Fruit fly (Drosophila melanogaster): ENCODE results near the gene Pfas.
A peak's percentile ranks its signal among the peaks of the same experiment; 100 is the strongest.

Pfas gene

DNA sequence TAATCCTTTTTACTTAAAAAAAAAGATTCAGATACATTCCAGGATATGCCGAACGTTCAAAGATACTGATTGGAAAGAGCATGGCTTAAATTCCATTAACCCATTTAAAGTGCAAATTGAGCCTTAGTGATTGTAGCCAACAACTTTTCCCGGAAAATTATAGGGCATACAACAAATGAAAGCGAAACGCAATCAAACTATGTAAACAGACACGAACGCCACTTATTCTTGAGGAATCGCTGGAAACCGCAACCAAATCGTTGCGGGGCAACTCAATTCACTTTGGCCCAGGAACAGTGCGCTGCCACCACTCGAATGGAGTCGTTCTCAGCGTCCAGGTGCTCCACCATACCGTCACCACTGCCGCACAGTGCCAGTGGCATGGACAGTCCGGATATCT is 25.3 kb downstream of the Pfas start, which contains the start of gene CG13996:
TSS of gene CG13996 (plus strand) at position 301 of the 400 bp plus-strand sequence.
- TF ChIP-seq CG8478 (optimal IDR thresholded peaks at IDR 0.05) = no peak
- no peak for TF ChIP-seq CTCF (optimal IDR thresholded peaks at IDR 0.05)

DNA sequence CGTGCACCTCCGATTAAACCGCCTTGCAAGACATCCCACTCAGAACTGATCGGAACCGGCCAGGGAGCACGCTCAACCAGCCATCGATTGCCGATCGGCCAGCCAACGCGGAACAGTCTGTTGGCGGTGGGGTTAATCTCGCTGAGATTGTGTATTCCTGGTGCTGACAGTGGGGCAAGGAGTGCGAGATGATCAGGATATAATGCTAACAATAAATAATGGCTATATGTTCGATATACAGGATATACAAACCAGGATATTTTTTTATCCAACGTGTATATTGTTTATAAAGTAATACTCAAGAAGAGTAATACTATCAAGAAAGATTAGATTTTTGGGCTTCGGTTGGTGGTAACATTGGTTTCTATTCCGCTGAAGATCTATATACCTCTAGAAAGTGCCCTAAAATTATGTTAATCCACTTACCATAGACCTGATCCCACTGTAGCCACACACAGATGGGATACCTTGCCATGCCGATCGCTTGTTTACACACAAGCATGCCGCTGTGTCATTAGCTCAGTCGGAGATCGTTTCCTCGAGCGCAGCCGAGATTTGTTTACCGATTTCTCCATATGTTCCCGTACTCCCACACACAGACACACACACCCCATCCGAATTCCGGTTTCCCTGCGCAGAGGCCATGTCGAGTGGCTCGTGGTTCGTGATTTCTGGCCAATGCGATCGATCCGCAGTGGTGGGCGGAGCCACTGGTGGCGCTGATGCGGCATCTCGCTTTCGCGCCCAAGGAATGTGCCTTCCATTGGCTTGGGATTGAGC is 26.3 kb downstream of the Pfas start, which contains the start of gene H2.0:
TSS of gene H2.0 (minus strand) at position 51 of the 780 bp plus-strand sequence.
- TF ChIP-seq CG8478 (optimal IDR thresholded peaks at IDR 0.05) (no peak), CTCF (optimal IDR thresholded peaks at IDR 0.05) (no peak)

DNA sequence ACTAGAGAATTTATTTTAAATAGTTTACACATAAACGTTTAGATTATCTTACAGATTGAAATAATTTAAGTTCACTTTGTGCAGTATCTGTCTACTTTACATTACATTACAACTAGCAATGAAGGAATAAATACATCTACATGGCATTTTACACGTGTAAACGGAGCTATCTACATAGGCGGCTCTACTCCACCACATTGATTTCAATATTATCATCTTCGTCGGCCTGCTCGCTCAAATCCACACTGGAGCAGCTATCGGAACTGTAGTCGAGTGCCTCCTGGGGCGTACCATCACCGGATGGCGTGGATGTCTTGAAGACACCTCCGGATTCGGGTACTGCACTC is 32.8 kb downstream of the Pfas start:
- TF ChIP-seq CG8478 (optimal IDR thresholded peaks at IDR 0.05) = no peak
- TF ChIP-seq CTCF (optimal IDR thresholded peaks at IDR 0.05) = peak; percentile 24 to 34

DNA sequence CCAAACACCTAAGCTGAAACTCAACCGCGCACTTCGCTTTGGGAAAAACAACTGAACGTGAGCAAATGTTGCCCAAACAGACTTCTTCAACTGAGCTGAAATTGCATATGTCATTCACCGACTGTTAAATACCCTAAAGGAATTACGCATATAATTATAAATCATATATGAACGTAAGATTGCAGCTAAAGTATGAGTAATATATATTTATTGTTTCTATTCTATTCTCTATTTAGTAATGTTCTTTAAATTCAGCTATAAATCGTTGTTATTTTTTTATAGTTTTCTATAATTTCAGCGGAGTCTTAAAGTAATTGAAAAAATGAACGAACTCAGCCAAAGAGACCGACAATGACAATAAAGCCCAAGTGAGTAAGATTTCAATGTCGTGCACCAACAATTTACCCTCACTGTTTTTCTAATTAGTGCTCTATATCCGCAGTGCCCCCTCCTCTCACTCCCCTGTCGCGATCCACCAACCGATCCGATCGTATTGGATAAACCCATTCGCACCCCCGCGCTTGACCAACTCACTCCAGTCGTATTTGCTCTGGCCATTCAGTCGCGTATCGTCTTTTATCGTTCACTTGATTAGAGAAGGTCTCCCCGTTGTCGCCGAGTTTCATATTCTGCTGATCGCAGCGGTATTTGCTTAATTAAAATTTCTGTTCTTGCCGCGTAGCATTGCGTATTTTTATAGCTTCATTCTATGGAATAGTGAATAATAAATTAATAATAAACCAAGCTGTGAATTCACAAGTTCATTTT is 33.4 kb downstream of the Pfas start, which contains the start of gene CG9098:
TSS of gene CG9098 (minus strand) at position 36 of the 768 bp plus-strand sequence.
- TF ChIP-seq CTCF (optimal IDR thresholded peaks at IDR 0.05) = no peak
- no peak for TF ChIP-seq CG8478 (optimal IDR thresholded peaks at IDR 0.05)

DNA sequence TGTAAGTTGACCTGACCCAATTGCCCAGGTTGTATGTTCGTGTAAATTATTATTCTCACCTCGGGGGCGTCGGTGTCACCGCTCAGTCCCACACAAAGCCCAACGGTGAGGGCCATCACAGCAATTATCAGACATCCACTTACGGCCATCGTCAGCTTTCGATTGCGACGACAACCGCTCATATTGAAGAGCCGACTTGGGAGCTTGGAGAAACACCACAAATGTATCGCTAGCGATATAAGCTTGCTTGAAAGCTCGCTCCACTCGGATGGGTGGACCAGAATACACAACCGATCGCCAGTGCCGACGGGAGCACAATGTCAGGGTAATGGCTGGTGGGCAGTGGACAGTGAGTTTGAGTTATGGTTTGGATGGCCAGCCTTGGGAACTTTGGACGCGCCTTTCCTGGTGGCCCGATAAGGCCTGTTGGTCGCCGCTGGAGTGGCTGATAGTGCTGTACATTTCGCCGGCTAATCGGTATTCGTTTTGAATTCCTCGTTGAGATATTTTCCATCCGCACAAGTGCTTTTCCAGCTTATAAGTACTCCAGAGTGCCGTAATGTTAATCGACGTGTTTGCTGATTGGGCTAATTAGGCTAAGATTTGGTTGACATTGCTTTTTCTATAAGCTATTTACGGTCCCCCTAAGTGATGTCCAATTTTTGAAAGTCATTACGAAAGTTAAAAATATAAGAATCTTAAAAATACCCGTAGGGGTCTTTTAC is 39.2 kb downstream of the Pfas start, which contains the start of gene Gal:
TSS of gene Gal (minus strand) at position 320 of the 725 bp plus-strand sequence.
- no peak for TF ChIP-seq CTCF (optimal IDR thresholded peaks at IDR 0.05)
- TF ChIP-seq CG8478 (optimal IDR thresholded peaks at IDR 0.05) = no peak

DNA sequence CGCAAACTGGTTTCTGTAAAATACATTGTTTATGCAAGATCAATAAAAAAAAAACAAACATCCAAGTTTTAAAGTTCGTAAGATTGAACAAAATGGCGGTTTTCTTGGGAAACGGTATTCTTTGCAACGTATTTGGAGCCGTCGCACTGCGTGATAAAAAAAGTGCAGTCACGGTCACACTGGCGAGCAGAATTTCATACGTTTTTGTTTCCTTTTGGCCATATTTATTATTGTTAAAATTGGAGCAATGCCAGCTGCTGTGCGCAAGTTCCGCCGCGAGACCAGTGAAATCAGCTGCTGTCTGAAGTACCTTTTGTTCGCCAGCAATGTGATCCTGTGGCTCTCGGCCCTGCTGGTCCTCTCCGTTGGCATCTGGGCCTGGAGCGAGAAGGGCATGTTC is 45.8 kb downstream of the Pfas start, which contains the start of gene Tsp26A:
TSS of gene Tsp26A (plus strand) at position 164 of the 400 bp plus-strand sequence.
- TF ChIP-seq CG8478 (optimal IDR thresholded peaks at IDR 0.05) (no peak), CTCF (optimal IDR thresholded peaks at IDR 0.05) (no peak)

DNA sequence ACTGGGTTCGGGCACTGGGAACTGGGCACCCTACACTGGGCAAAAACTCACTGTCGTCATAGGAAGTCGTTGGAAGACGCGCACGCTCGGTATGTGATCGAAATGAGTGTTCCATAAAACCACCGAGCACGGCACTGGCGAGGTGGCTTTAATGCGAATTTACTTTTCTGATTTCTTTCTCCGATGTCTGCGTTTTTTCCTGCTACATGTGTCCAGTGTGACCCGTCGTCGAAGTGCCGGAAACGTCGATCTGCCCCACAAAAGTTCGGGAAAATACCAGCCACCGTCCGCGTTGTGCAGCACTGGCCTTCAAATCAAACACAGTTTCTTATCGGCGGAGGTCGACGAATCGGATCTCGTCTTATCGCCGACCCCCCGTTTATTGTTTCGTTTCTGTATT is 46.6 kb downstream of the Pfas start, which contains the start of gene Kdm5:
TSS of gene Kdm5 (minus strand) at position 255 of the 400 bp plus-strand sequence.
- TF ChIP-seq CG8478 (optimal IDR thresholded peaks at IDR 0.05) = no peak
- peak in 1 of 2 experiments; percentile 7 for TF ChIP-seq CTCF (optimal IDR thresholded peaks at IDR 0.05)

DNA sequence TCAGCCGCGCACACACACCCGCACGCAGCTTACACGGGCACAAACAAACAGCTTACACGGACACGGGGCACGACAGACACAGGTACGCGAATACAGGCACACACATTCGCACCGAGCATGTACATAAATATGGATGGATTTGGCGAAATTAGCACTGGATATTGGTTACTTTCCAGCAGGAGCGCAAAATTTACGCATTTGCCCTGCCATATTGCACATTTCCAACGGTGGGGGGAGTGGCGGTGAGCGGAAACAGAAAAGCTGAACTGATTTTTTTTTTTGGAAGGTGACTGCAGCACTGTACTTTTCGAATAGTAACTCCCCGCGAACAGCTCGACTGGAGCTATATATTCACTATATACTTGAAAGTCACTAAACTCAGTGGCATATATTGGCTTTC is 47.5 kb downstream of the Pfas start:
- no peak for TF ChIP-seq CTCF (optimal IDR thresholded peaks at IDR 0.05)
- TF ChIP-seq CG8478 (optimal IDR thresholded peaks at IDR 0.05) = no peak

DNA sequence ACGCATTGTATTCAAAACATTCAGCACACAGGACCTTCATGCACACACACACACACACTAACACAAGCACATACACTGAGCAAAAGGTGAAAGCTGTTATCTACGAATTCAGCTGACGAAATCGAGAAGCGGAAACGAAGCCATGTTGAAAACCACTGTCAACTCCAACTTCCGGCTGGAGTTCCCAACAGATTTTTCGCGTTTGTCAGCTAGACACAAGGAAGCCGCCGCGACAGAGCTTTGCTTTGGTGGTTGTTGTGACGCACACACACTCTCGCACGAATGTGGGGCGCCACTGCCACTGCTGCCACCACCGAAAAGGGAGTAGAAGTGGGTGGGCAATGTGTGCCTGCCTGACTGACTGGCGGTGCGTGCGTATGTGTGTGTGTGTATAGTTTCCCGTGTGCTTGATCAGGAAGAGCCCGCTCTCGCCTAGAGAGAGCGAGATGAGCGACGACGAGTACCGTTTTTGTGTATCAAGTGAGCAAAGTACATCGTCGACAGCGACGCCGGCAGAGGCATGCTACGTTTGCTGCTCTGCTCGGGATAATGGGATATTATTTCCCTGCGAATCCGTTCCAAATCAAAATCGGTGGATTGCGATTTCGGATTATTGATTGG is 48.1 kb downstream of the Pfas start:
- TF ChIP-seq CTCF (optimal IDR thresholded peaks at IDR 0.05) = no peak
